Worm (Caenorhabditis elegans) whole organism, mixed stage, embryonic: ENCODE results near the gene epc-1.
A peak's percentile ranks its signal among the peaks of the same experiment; 100 is the strongest.

ENCODE experiments used
- M03D4.4 ChIP-seq: sonication (generic microtip); optimal IDR thresholded peaks from 2 replicates; lab custom pipeline; 2017; ENCODE audit warnings: mild to moderate bottlenecking, missing genetic modification characterization, missing compliant biosample characterization
- bed-3 ChIP-seq: fragments of 200-800 bp; sonication (Bioruptor generic); optimal IDR thresholded peaks from 3 replicates; lab custom pipeline; 2018; ENCODE audit warnings: mild to moderate bottlenecking, missing genetic modification characterization, moderate library complexity, missing compliant biosample characterization
- blmp-1 ChIP-seq: fragments of 150-350 bp; optimal IDR thresholded peaks from 2 replicates; lab custom pipeline; 2014; ENCODE audit warnings: missing biosample characterization, missing genetic modification characterization
- ceh-39 ChIP-seq: fragments of 150-350 bp; optimal IDR thresholded peaks from 2 replicates; lab custom pipeline; 2014; ENCODE audit warnings: missing biosample characterization, missing genetic modification characterization
- ceh-43 ChIP-seq: fragments of 200-800 bp; sonication (Bioruptor generic); optimal IDR thresholded peaks from 2 replicates; lab custom pipeline; 2018; ENCODE audit warnings: mild to moderate bottlenecking, missing genetic modification characterization, moderate library complexity, missing compliant biosample characterization
- ceh-83 ChIP-seq: fragments of 200-800 bp; sonication (Bioruptor generic); optimal IDR thresholded peaks from 2 replicates; lab custom pipeline; 2018; ENCODE audit warnings: mild to moderate bottlenecking, missing genetic modification characterization, missing compliant biosample characterization
- ces-1 ChIP-seq: fragments of 150-350 bp; optimal IDR thresholded peaks from 2 replicates; lab custom pipeline; 2014; ENCODE audit warnings: missing biosample characterization, missing genetic modification reagents, missing genetic modification characterization
- cnd-1 ChIP-seq: fragments of 200-800 bp; sonication (Bioruptor generic); optimal IDR thresholded peaks from 2 replicates; lab custom pipeline; 2018; ENCODE audit warnings: mild to moderate bottlenecking, missing genetic modification characterization, missing compliant biosample characterization
- drap-1 ChIP-seq: fragments of 200-800 bp; sonication (Bioruptor generic); optimal IDR thresholded peaks from 3 replicates; lab custom pipeline; 2018; ENCODE audit warnings: mild to moderate bottlenecking, missing genetic modification characterization, missing compliant biosample characterization
- elt-1 ChIP-seq: sonication (generic microtip); optimal IDR thresholded peaks from 2 replicates; lab custom pipeline; 2017; ENCODE audit warnings: missing genetic modification characterization, mild to moderate bottlenecking, missing compliant biosample characterization, antibody characterized with exemption, moderate library complexity, borderline replicate concordance; ENCODE audit not compliant: insufficient read depth
- elt-3 ChIP-seq: fragments of 150-350 bp; optimal IDR thresholded peaks from 2 replicates; lab custom pipeline; 2014; ENCODE audit warnings: missing biosample characterization, missing genetic modification characterization
- flh-1 ChIP-seq: fragments of 200-800 bp; sonication (Bioruptor generic); optimal IDR thresholded peaks from 2 replicates; lab custom pipeline; 2018; ENCODE audit warnings: mild to moderate bottlenecking, missing genetic modification characterization, moderate library complexity, missing compliant biosample characterization
- ham-2 ChIP-seq: fragments of 200-800 bp; sonication (Bioruptor generic); optimal IDR thresholded peaks from 2 replicates; lab custom pipeline; 2018; ENCODE audit warnings: mild to moderate bottlenecking, missing genetic modification characterization, missing compliant biosample characterization
- hlh-1 ChIP-seq: fragments of 150-350 bp; optimal IDR thresholded peaks from 2 replicates; lab custom pipeline; 2014; ENCODE audit warnings: missing biosample characterization, missing genetic modification reagents, missing genetic modification characterization
- lin-13 ChIP-seq: fragments of 150-350 bp; optimal IDR thresholded peaks from 2 replicates; lab custom pipeline; 2014; ENCODE audit warnings: missing biosample characterization, missing genetic modification characterization
- lin-32 ChIP-seq: fragments of 200-800 bp; sonication (Bioruptor generic); optimal IDR thresholded peaks from 2 replicates; lab custom pipeline; 2018; ENCODE audit warnings: mild to moderate bottlenecking, missing genetic modification characterization, missing compliant biosample characterization
- lsy-2 ChIP-seq: fragments of 150-350 bp; optimal IDR thresholded peaks from 2 replicates; lab custom pipeline; 2014; ENCODE audit warnings: missing biosample characterization, missing genetic modification characterization
- mab-5 ChIP-seq: fragments of 150-350 bp; optimal IDR thresholded peaks from 2 replicates; lab custom pipeline; 2014; ENCODE audit warnings: missing biosample characterization, missing genetic modification characterization
- mep-1 ChIP-seq: fragments of 150-350 bp; optimal IDR thresholded peaks from 2 replicates; lab custom pipeline; 2017; ENCODE audit warnings: missing biosample characterization, missing genetic modification reagents, missing genetic modification characterization, inconsistent platforms
- mls-2 ChIP-seq: sonication (generic microtip); optimal IDR thresholded peaks from 2 replicates; lab custom pipeline; 2016; ENCODE audit warnings: mild to moderate bottlenecking, missing genetic modification characterization, moderate library complexity, missing compliant biosample characterization
- nhr-12 ChIP-seq: fragments of 150-350 bp; optimal IDR thresholded peaks from 2 replicates; lab custom pipeline; 2014; ENCODE audit warnings: missing biosample characterization, missing genetic modification characterization
- nhr-2 ChIP-seq: fragments of 150-350 bp; optimal IDR thresholded peaks from 2 replicates; lab custom pipeline; 2014; ENCODE audit warnings: missing biosample characterization, missing genetic modification characterization
- nhr-237 ChIP-seq: fragments of 150-350 bp; optimal IDR thresholded peaks from 2 replicates; lab custom pipeline; 2014; ENCODE audit warnings: missing biosample characterization, missing genetic modification characterization
- nhr-76 ChIP-seq: sonication (generic microtip); optimal IDR thresholded peaks from 2 replicates; lab custom pipeline; 2017; ENCODE audit warnings: missing biosample characterization, missing genetic modification characterization
- pha-4 ChIP-seq: fragments of 150-350 bp; optimal IDR thresholded peaks from 2 replicates; lab custom pipeline; 2018; ENCODE audit warnings: missing biosample characterization, missing genetic modification reagents, missing genetic modification characterization
- sem-2 ChIP-seq: fragments of 200-800 bp; sonication (Bioruptor generic); optimal IDR thresholded peaks from 2 replicates; lab custom pipeline; 2018; ENCODE audit warnings: mild to moderate bottlenecking, missing genetic modification characterization, missing compliant biosample characterization
- snpc-4 ChIP-seq: fragments of 150-350 bp; optimal IDR thresholded peaks from 2 replicates; lab custom pipeline; 2014; ENCODE audit warnings: missing biosample characterization, missing genetic modification characterization
- sptf-1 ChIP-seq: sonication (generic microtip); optimal IDR thresholded peaks from 2 replicates; lab custom pipeline; 2017; ENCODE audit warnings: mild to moderate bottlenecking, missing genetic modification characterization, moderate library complexity, missing compliant biosample characterization
- tbx-8 ChIP-seq: fragments of 200-800 bp; sonication (Bioruptor generic); optimal IDR thresholded peaks from 2 replicates; lab custom pipeline; 2018; ENCODE audit warnings: mild to moderate bottlenecking, missing genetic modification characterization, moderate library complexity, missing compliant biosample characterization
- unc-39 ChIP-seq: fragments of 150-350 bp; optimal IDR thresholded peaks from 2 replicates; lab custom pipeline; 2014; ENCODE audit warnings: missing biosample characterization, missing genetic modification characterization
- unc-62 ChIP-seq: fragments of 150-350 bp; optimal IDR thresholded peaks from 2 replicates; lab custom pipeline; 2014; ENCODE audit warnings: missing biosample characterization, missing genetic modification reagents, missing genetic modification characterization
- zip-8 ChIP-seq: fragments of 150-350 bp; optimal IDR thresholded peaks from 2 replicates; lab custom pipeline; 2014; ENCODE audit warnings: missing biosample characterization, missing genetic modification characterization
- ztf-11 ChIP-seq: fragments of 150-350 bp; optimal IDR thresholded peaks from 2 replicates; lab custom pipeline; 2014; ENCODE audit warnings: missing biosample characterization, missing genetic modification characterization

epc-1 gene

ce11 chrIII:12591923-12592322 is 16.5 kb downstream of the epc-1 start:
- TF ChIP-seq mab-5 (tag; lab: Kevin White, UChicago) (no peak), bed-3 (no peak), sptf-1 (tag; lab: Kevin White, UChicago) (no peak), elt-1 (no peak), mep-1 (tag; lab: Kevin White, UChicago) (no peak), unc-39 (no peak), M03D4.4 (tag; lab: Kevin White, UChicago) (no peak), lsy-2 (no peak), snpc-4 (tag; lab: Kevin White, UChicago) (no peak), tbx-8 (GFP tag; lab: Kevin White, UChicago) (no peak), elt-3 (tag; lab: Kevin White, UChicago) (no peak), lin-13 (tag; lab: Kevin White, UChicago) (no peak), nhr-237 (tag; lab: Kevin White, UChicago) (no peak)
- TF ChIP-seq, all 35 proteins: peak for 0

- TF ChIP-seq ces-1 (GFP tag; lab: Kevin White, UChicago) (no peak), pha-4 (tag; lab: Kevin White, UChicago) (no peak), M03D4.4 (tag; lab: Kevin White, UChicago) (no peak), elt-1 (no peak), mab-5 (tag; lab: Kevin White, UChicago) (no peak), zip-8 (tag; lab: Kevin White, UChicago) (no peak), ceh-39 (tag; lab: Kevin White, UChicago) (no peak), blmp-1 (tag; lab: Kevin White, UChicago) (no peak), ceh-83 (GFP tag; lab: Kevin White, UChicago) (no peak), mep-1 (tag; lab: Kevin White, UChicago) (no peak), flh-1 (no peak), nhr-12 (tag; lab: Kevin White, UChicago) (no peak), bed-3 (no peak), sptf-1 (tag; lab: Kevin White, UChicago) (no peak), cnd-1 (no peak), ham-2 (GFP tag; lab: Kevin White, UChicago) (no peak), ztf-11 (tag; lab: Kevin White, UChicago) (no peak), ceh-43 (GFP tag; lab: Kevin White, UChicago) (no peak)
Measured at ce11 chrIII:12585842-12586241, 22.5 kb downstream of the epc-1 start.

ce11 chrIII:12583466-12583865 is 24.9 kb downstream of the epc-1 start:
- TF ChIP-seq nhr-12 (tag; lab: Kevin White, UChicago) (no peak), unc-62 (GFP tag; lab: Kevin White, UChicago) (peak; percentile 90), nhr-76 (tag; lab: Kevin White, UChicago) (no peak), ham-2 (GFP tag; lab: Kevin White, UChicago) (no peak), ces-1 (GFP tag; lab: Kevin White, UChicago) (peak; percentile 77), sptf-1 (tag; lab: Kevin White, UChicago) (peak; percentile 36), nhr-237 (tag; lab: Kevin White, UChicago) (peak; percentile 29), drap-1 (GFP tag; lab: Kevin White, UChicago) (peak; percentile 6), nhr-2 (tag; lab: Kevin White, UChicago) (peak; percentile 43), snpc-4 (tag; lab: Kevin White, UChicago) (no peak), ztf-11 (tag; lab: Kevin White, UChicago) (no peak), pha-4 (tag; lab: Kevin White, UChicago) (peak; percentile 67), lin-13 (tag; lab: Kevin White, UChicago) (peak; percentile 42), tbx-8 (GFP tag; lab: Kevin White, UChicago) (no peak), lin-32 (GFP tag; lab: Kevin White, UChicago) (no peak), elt-3 (tag; lab: Kevin White, UChicago) (peak; percentile 29), lsy-2 (peak; percentile 77), mls-2 (tag; lab: Kevin White, UChicago) (peak; percentile 19), ceh-83 (GFP tag; lab: Kevin White, UChicago) (no peak), mep-1 (tag; lab: Kevin White, UChicago) (peak; percentile 76), elt-1 (no peak), hlh-1 (tag; lab: Kevin White, UChicago) (peak; percentile 96), unc-39 (no peak), blmp-1 (tag; lab: Kevin White, UChicago) (no peak), ceh-39 (tag; lab: Kevin White, UChicago) (no peak), sem-2 (GFP tag; lab: Kevin White, UChicago) (no peak)
